Worm (Caenorhabditis elegans): Measurements from ENCODE around the gene decr-1.2.

The decr-1.2 gene

ce11 chrII:8587660-8588230 lies 42.3 kb downstream of the decr-1.2 start:
- TF ChIP-seq hmg-1.2 (GFP tag; IDR thresholded peaks at IDR 0.05) (peak; percentile 39; the same call in 1 of the 2 replicates), ZK185.1 (tag; optimal IDR thresholded peaks at IDR 0.05; ENCODE audit: poor library complexity, severe bottlenecking) (no peak)

- TF ChIP-seq tbp1 (GFP tag; optimal IDR thresholded peaks at IDR 0.05) (no peak), Y79H2A.3 (GFP tag; conservative IDR thresholded peaks at IDR 0.05) (no peak)
Observed at ce11 chrII:8588442-8588841, 43.0 kb downstream of the decr-1.2 start.

DNA sequence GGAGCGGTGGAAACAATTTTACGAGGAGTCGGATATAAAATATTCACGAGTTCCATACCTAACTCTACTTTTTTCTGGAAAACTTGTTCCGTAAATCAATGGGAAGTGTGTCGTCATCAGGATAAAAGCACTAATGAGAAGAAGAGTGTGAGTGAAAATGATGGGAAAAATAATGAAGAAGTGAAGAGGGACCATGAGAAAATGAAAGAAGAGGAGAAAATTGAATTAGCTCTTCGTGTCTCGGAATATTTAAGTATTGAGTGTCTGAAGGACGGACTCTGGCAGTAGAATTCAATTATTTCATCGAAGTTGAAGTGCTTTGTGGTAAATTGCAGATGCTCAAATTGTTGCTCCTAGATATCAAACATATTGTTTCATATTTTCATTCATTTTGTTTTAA lies 43.8 kb downstream of the decr-1.2 start:
- TF ChIP-seq attf-3 (GFP tag; conservative IDR thresholded peaks at IDR 0.05) (no peak), hsf-1 (GFP tag; IDR thresholded peaks at IDR 0.05) (no peak), him-1 (tag; optimal IDR thresholded peaks at IDR 0.05) (no peak), F57A8.1 (GFP tag; optimal IDR thresholded peaks at IDR 0.05) (no peak), ceh-27 (GFP tag; optimal IDR thresholded peaks at IDR 0.05) (no peak), sptf-2 (GFP tag; optimal IDR thresholded peaks at IDR 0.05) (no peak), Y67H2A.10 (GFP tag; conservative IDR thresholded peaks at IDR 0.05) (no peak), sea-2 (GFP tag; IDR thresholded peaks at IDR 0.05) (no peak), Y53F4B.3 (GFP tag; IDR thresholded peaks at IDR 0.05) (no peak), Y79H2A.3 (GFP tag; conservative IDR thresholded peaks at IDR 0.05) (no peak), B0261.1 (tag; optimal IDR thresholded peaks at IDR 0.05) (no peak), ztf-3 (GFP tag; optimal IDR thresholded peaks at IDR 0.05) (no peak), fkh-3 (tag; optimal IDR thresholded peaks at IDR 0.05) (no peak), madf-10 (tag; optimal IDR thresholded peaks at IDR 0.05) (no peak), Y56A3A.18 (GFP tag; IDR thresholded peaks at IDR 0.05) (no peak), hlh-12 (tag; optimal IDR thresholded peaks at IDR 0.05) (no peak), F10E7.11 (tag; optimal IDR thresholded peaks at IDR 0.05) (no peak), cebp-1 (GFP tag; IDR thresholded peaks at IDR 0.05) (no peak), cebp-1 (tag; optimal IDR thresholded peaks at IDR 0.05) (no peak), mes-4 (tag; optimal IDR thresholded peaks at IDR 0.05) (no peak), madf-8 (GFP tag; conservative IDR thresholded peaks at IDR 0.05) (no peak)

- TF ChIP-seq madf-6 (GFP tag; IDR thresholded peaks at IDR 0.05) (no peak), egrh-3 (GFP tag; IDR thresholded peaks at IDR 0.05) (no peak), dpff-1 (tag; optimal IDR thresholded peaks at IDR 0.05) (no peak), somi-1 (GFP tag; optimal IDR thresholded peaks at IDR 0.05) (no peak), F57C9.4 (tag; optimal IDR thresholded peaks at IDR 0.05) (no peak), madf-3 (GFP tag; IDR thresholded peaks at IDR 0.05) (no peak), ztf-6 (GFP tag; IDR thresholded peaks at IDR 0.05) (no peak), ztf-26 (tag; optimal IDR thresholded peaks at IDR 0.05) (no peak), aptf-3 (GFP tag; IDR thresholded peaks at IDR 0.05) (no peak), B0035.1 (tag; optimal IDR thresholded peaks at IDR 0.05) (no peak), aptf-2 (GFP tag; conservative IDR thresholded peaks at IDR 0.05) (no peak), F52B5.7 (tag; optimal IDR thresholded peaks at IDR 0.05) (no peak)
Observed at ce11 chrII:8590684-8591083, 45.3 kb downstream of the decr-1.2 start, which contains the start of gene aptf-4. Gene aptf-4 (plus strand): TSS chrII:8590984.

All from whole organism, young adult.